Worm (Caenorhabditis elegans) whole organism, L1 larva: Measurements from ENCODE around the gene D1054.8.
A peak's percentile ranks its signal among the peaks of the same experiment; 100 is the strongest.

Source experiments
- C16A3.4 ChIP-seq: fragments of 150-350 bp; optimal IDR thresholded peaks from 2 replicates; lab custom pipeline; 2014; ENCODE audit warnings: missing biosample characterization, missing genetic modification characterization
- C34B4.2 ChIP-seq: sonication (generic microtip); optimal IDR thresholded peaks from 2 replicates; lab custom pipeline; 2017; ENCODE audit warnings: mild to moderate bottlenecking, missing genetic modification characterization, missing compliant biosample characterization
- F16B12.6 ChIP-seq: fragments of 150-350 bp; optimal IDR thresholded peaks from 2 replicates; lab custom pipeline; 2014; ENCODE audit warnings: missing biosample characterization, missing genetic modification characterization
- aha-1 ChIP-seq: fragments of 150-350 bp; optimal IDR thresholded peaks from 2 replicates; lab custom pipeline; 2014; ENCODE audit warnings: missing biosample characterization, missing genetic modification characterization
- alr-1 ChIP-seq: fragments of 200-800 bp; sonication (Bioruptor generic); optimal IDR thresholded peaks from 2 replicates; lab custom pipeline; 2018; ENCODE audit warnings: borderline replicate concordance, mild to moderate bottlenecking, missing genetic modification characterization, missing compliant biosample characterization
- ama-1 ChIP-seq: fragments of 150-350 bp; optimal IDR thresholded peaks from 2 replicates; lab custom pipeline; 2014
- ceh-63 ChIP-seq: fragments of 200-800 bp; sonication (Bioruptor generic); optimal IDR thresholded peaks from 2 replicates; lab custom pipeline; 2018; ENCODE audit warnings: mild to moderate bottlenecking, missing genetic modification characterization, missing compliant biosample characterization
- ceh-8 ChIP-seq: fragments of 200-800 bp; sonication (Bioruptor generic); optimal IDR thresholded peaks from 2 replicates; lab custom pipeline; 2018; ENCODE audit warnings: mild to moderate bottlenecking, missing genetic modification characterization, moderate library complexity, missing compliant biosample characterization
- ceh-82 ChIP-seq, 3 experiments: fragments of 150-350 bp in 1 of 3; sonication (generic microtip) in 2 of 3; optimal IDR thresholded peaks; 2 replicates each; lab custom pipeline; 2014 to 2017; ENCODE audit warnings: missing biosample characterization in 3 of 3, missing genetic modification characterization in 3 of 3
- ceh-88 ChIP-seq: fragments of 200-800 bp; sonication (Bioruptor generic); IDR thresholded peaks from 2 replicates; pipeline ENCODE4 v1.3.6; 2022; ENCODE audit warnings: missing genetic modification characterization, missing compliant biosample characterization
- ces-1 ChIP-seq: fragments of 150-350 bp; optimal IDR thresholded peaks from 2 replicates; lab custom pipeline; 2014; ENCODE audit warnings: missing biosample characterization, missing genetic modification reagents, missing genetic modification characterization
- dpl-1 ChIP-seq, 3 experiments: fragments of 150-350 bp in 2 of 3; sonication (generic microtip) in 1 of 3; optimal IDR thresholded peaks; 2 replicates each; lab custom pipeline; 2014 to 2017; ENCODE audit warnings: missing biosample characterization in 3 of 3, missing genetic modification characterization in 3 of 3, missing genetic modification reagents in 3 of 3
- dsc-1 ChIP-seq: sonication (generic microtip); optimal IDR thresholded peaks from 2 replicates; lab custom pipeline; 2016; ENCODE audit warnings: mild to moderate bottlenecking, missing genetic modification characterization, missing compliant biosample characterization
- efl-1 ChIP-seq, 4 experiments: fragments of 150-350 bp; optimal IDR thresholded peaks in 3 of 4; peaks in 1 of 4; 1 replicate in 1 of 4; 2 replicates in 3 of 4; lab custom pipeline; 2014; ENCODE audit warnings: missing biosample characterization in 2 of 4, missing genetic modification characterization in 2 of 4, missing genetic modification reagents in 2 of 4
- efl-3 ChIP-seq: fragments of 200-800 bp; sonication (Bioruptor generic); optimal IDR thresholded peaks from 2 replicates; lab custom pipeline; 2018; ENCODE audit warnings: mild to moderate bottlenecking, missing genetic modification characterization, missing compliant biosample characterization
- elt-2 ChIP-seq: sonication (generic microtip); optimal IDR thresholded peaks from 2 replicates; lab custom pipeline; 2016; ENCODE audit warnings: missing genetic modification characterization, mild to moderate bottlenecking, inconsistent platforms, missing compliant biosample characterization, missing genetic modification reagents
- elt-3 ChIP-seq, 6 experiments: fragments of 150-350 bp in 1 of 6; sonication (generic microtip); optimal IDR thresholded peaks; 2 replicates each; lab custom pipeline; 2017 to 2018; ENCODE audit warnings: missing biosample characterization in 6 of 6, missing genetic modification characterization in 6 of 6, inconsistent platforms in 1 of 6
- fkh-10 ChIP-seq: sonication (generic microtip); optimal IDR thresholded peaks from 2 replicates; lab custom pipeline; 2017; ENCODE audit warnings: missing biosample characterization, missing genetic modification reagents, missing genetic modification characterization
- fkh-8 ChIP-seq: sonication (generic microtip); optimal IDR thresholded peaks from 2 replicates; lab custom pipeline; 2016; ENCODE audit warnings: mild to moderate bottlenecking, missing genetic modification characterization, missing compliant biosample characterization
- hlh-4 ChIP-seq: sonication (generic microtip); optimal IDR thresholded peaks from 2 replicates; lab custom pipeline; 2016; ENCODE audit warnings: mild to moderate bottlenecking, missing genetic modification characterization, missing compliant biosample characterization
- irx-1 ChIP-seq: sonication (generic microtip); optimal IDR thresholded peaks from 2 replicates; lab custom pipeline; 2016; ENCODE audit warnings: missing genetic modification characterization, missing compliant biosample characterization
- jun-1 ChIP-seq: fragments of 150-350 bp; optimal IDR thresholded peaks from 2 replicates; lab custom pipeline; 2014; ENCODE audit warnings: missing biosample characterization, missing genetic modification reagents, missing genetic modification characterization
- lin-13 ChIP-seq: fragments of 150-350 bp; optimal IDR thresholded peaks from 2 replicates; lab custom pipeline; 2014; ENCODE audit warnings: missing biosample characterization, missing genetic modification reagents, missing genetic modification characterization
- lin-14 ChIP-seq: fragments of 200-800 bp; sonication (Bioruptor generic); optimal IDR thresholded peaks from 2 replicates; lab custom pipeline; 2018; ENCODE audit warnings: mild to moderate bottlenecking, missing genetic modification characterization, moderate library complexity, missing compliant biosample characterization
- lin-35 ChIP-seq, 2 experiments: fragments of 150-350 bp; optimal IDR thresholded peaks; 2 replicates each; lab custom pipeline; 2014; ENCODE audit warnings: missing biosample characterization in 2 of 2, missing genetic modification characterization in 2 of 2, missing genetic modification reagents in 2 of 2
- lin-39 ChIP-seq: fragments of 150-350 bp; optimal IDR thresholded peaks from 2 replicates; lab custom pipeline; 2014; ENCODE audit warnings: missing biosample characterization, missing genetic modification reagents, missing genetic modification characterization
- lsy-2 ChIP-seq, 2 experiments: fragments of 150-350 bp; optimal IDR thresholded peaks; 2 replicates each; lab custom pipeline; 2014; ENCODE audit warnings: missing biosample characterization in 2 of 2, missing genetic modification characterization in 2 of 2
- mab-9 ChIP-seq: fragments of 200-800 bp; sonication (Bioruptor generic); IDR thresholded peaks from 2 replicates; pipeline ENCODE4 v1.3.6; 2022; ENCODE audit warnings: missing genetic modification reagents, missing genetic modification characterization, missing compliant biosample characterization
- mef-2 ChIP-seq: fragments of 150-350 bp; optimal IDR thresholded peaks from 2 replicates; lab custom pipeline; 2014; ENCODE audit warnings: missing biosample characterization, missing genetic modification characterization
- nhr-11 ChIP-seq: fragments of 150-350 bp; optimal IDR thresholded peaks from 2 replicates; lab custom pipeline; 2014; ENCODE audit warnings: missing biosample characterization, missing genetic modification characterization
- nhr-12 ChIP-seq: sonication (generic microtip); optimal IDR thresholded peaks from 2 replicates; lab custom pipeline; 2017; ENCODE audit warnings: missing biosample characterization, missing genetic modification characterization
- nhr-20 ChIP-seq: sonication (generic microtip); optimal IDR thresholded peaks from 2 replicates; lab custom pipeline; 2016; ENCODE audit warnings: mild to moderate bottlenecking, missing genetic modification characterization, missing compliant biosample characterization
- nhr-237 ChIP-seq: fragments of 150-350 bp; optimal IDR thresholded peaks from 2 replicates; lab custom pipeline; 2014; ENCODE audit warnings: missing biosample characterization, missing genetic modification characterization
- nhr-28 ChIP-seq: fragments of 150-350 bp; optimal IDR thresholded peaks from 2 replicates; lab custom pipeline; 2014; ENCODE audit warnings: missing biosample characterization, missing genetic modification characterization
- nhr-47 ChIP-seq: sonication (generic microtip); optimal IDR thresholded peaks from 2 replicates; lab custom pipeline; 2016; ENCODE audit warnings: mild to moderate bottlenecking, missing genetic modification characterization, moderate library complexity, missing compliant biosample characterization
- nhr-71 ChIP-seq: sonication (generic microtip); optimal IDR thresholded peaks from 2 replicates; lab custom pipeline; 2016; ENCODE audit warnings: mild to moderate bottlenecking, missing genetic modification characterization, moderate library complexity, missing compliant biosample characterization
- nhr-77 ChIP-seq: fragments of 150-350 bp; optimal IDR thresholded peaks from 2 replicates; lab custom pipeline; 2014; ENCODE audit warnings: missing biosample characterization, missing genetic modification characterization
- nhr-85 ChIP-seq: sonication (generic microtip); peaks from one replicate; lab custom pipeline; 2016; ENCODE audit warnings: missing genetic modification characterization, inconsistent platforms, missing compliant biosample characterization
- nhr-90 ChIP-seq: sonication (generic microtip); optimal IDR thresholded peaks from 2 replicates; lab custom pipeline; 2016; ENCODE audit warnings: mild to moderate bottlenecking, missing genetic modification characterization, missing compliant biosample characterization; ENCODE audit not compliant: poor library complexity
- pax-3 ChIP-seq: fragments of 200-800 bp; sonication (Bioruptor generic); optimal IDR thresholded peaks from 2 replicates; lab custom pipeline; 2018; ENCODE audit warnings: mild to moderate bottlenecking, missing genetic modification characterization, moderate library complexity, missing compliant biosample characterization
- pqm-1 ChIP-seq: sonication (generic microtip); optimal IDR thresholded peaks from 3 replicates; lab custom pipeline; 2017; ENCODE audit warnings: missing biosample characterization, missing genetic modification characterization
- rnt-1 ChIP-seq: sonication (generic microtip); optimal IDR thresholded peaks from 2 replicates; lab custom pipeline; 2016; ENCODE audit warnings: mild to moderate bottlenecking, missing genetic modification characterization, moderate library complexity, missing compliant biosample characterization
- skn-1 ChIP-seq: fragments of 150-350 bp; optimal IDR thresholded peaks from 2 replicates; lab custom pipeline; 2014; ENCODE audit warnings: missing biosample characterization, missing genetic modification characterization
- snpc-4 ChIP-seq: fragments of 150-350 bp; optimal IDR thresholded peaks from 2 replicates; lab custom pipeline; 2014; ENCODE audit warnings: missing biosample characterization, missing genetic modification characterization
- sox-4 ChIP-seq: sonication (generic microtip); optimal IDR thresholded peaks from 2 replicates; lab custom pipeline; 2016; ENCODE audit warnings: missing genetic modification characterization, missing compliant biosample characterization
- sup-37 ChIP-seq: fragments of 200-800 bp; sonication (Bioruptor generic); optimal IDR thresholded peaks from 2 replicates; lab custom pipeline; 2018; ENCODE audit warnings: mild to moderate bottlenecking, missing genetic modification characterization, missing compliant biosample characterization
- swsn-7 ChIP-seq: sonication (generic microtip); optimal IDR thresholded peaks from 2 replicates; lab custom pipeline; 2016; ENCODE audit warnings: missing genetic modification characterization, missing compliant biosample characterization
- tlp-1 ChIP-seq: fragments of 150-350 bp; optimal IDR thresholded peaks from 2 replicates; lab custom pipeline; 2014; ENCODE audit warnings: missing biosample characterization, missing genetic modification characterization
- unc-30 ChIP-seq: sonication (generic microtip); optimal IDR thresholded peaks from 2 replicates; lab custom pipeline; 2017; ENCODE audit warnings: missing biosample characterization, missing genetic modification characterization
- vab-15 ChIP-seq: sonication (generic microtip); optimal IDR thresholded peaks from 2 replicates; lab custom pipeline; 2017; ENCODE audit warnings: missing genotype, mild to moderate bottlenecking, missing genetic modification characterization, missing compliant biosample characterization
- xbp-1 ChIP-seq: sonication (generic microtip); optimal IDR thresholded peaks from 2 replicates; lab custom pipeline; 2016; ENCODE audit warnings: missing genetic modification characterization, missing compliant biosample characterization
- zag-1 ChIP-seq: fragments of 150-350 bp; optimal IDR thresholded peaks from 2 replicates; lab custom pipeline; 2014; ENCODE audit warnings: missing biosample characterization, missing genetic modification characterization
- zip-4 ChIP-seq: fragments of 200-800 bp; sonication (Bioruptor generic); optimal IDR thresholded peaks from 2 replicates; lab custom pipeline; 2018; ENCODE audit warnings: mild to moderate bottlenecking, missing genetic modification characterization, moderate library complexity, missing compliant biosample characterization
- ztf-4 ChIP-seq: fragments of 150-350 bp; optimal IDR thresholded peaks from 2 replicates; lab custom pipeline; 2014; ENCODE audit warnings: missing biosample characterization, missing genetic modification characterization

The D1054.8 gene

ce11 chrV:10757128-10757527 lies 27.0 kb upstream of the D1054.8 start:
- TF ChIP-seq lin-39 (tag; lab: Kevin White, UChicago) (no peak), elt-2 (tag; lab: Kevin White, UChicago) (no peak), zip-4 (GFP tag; lab: Kevin White, UChicago) (peak; percentile 11), nhr-20 (tag; lab: Kevin White, UChicago) (peak; percentile 50), F16B12.6 (tag; lab: Kevin White, UChicago) (no peak), C16A3.4 (tag; lab: Kevin White, UChicago) (no peak), alr-1 (tag; lab: Kevin White, UChicago) (no peak), lin-14 (GFP tag; lab: Kevin White, UChicago) (peak; percentile 86), zag-1 (tag; lab: Kevin White, UChicago) (no peak), lsy-2 (tag; optimal IDR thresholded peaks at IDR 0.05; lab: Kevin White, UChicago) (no peak), C34B4.2 (no peak), xbp-1 (tag; lab: Kevin White, UChicago) (peak; percentile 39), elt-3 (tag; optimal IDR thresholded peaks at IDR 0.05; lab: Kevin White, UChicago) (peak in 2 of 6 experiments; percentile 15 to 79), ceh-88 (no peak), lin-13 (GFP tag; lab: Kevin White, UChicago) (no peak), ces-1 (GFP tag; lab: Kevin White, UChicago) (no peak), efl-3 (GFP tag; lab: Kevin White, UChicago) (no peak), mef-2 (tag; lab: Kevin White, UChicago) (no peak), dsc-1 (tag; lab: Kevin White, UChicago) (no peak), nhr-11 (no peak), nhr-28 (tag; lab: Kevin White, UChicago) (no peak), nhr-85 (tag; lab: Kevin White, UChicago) (peak; percentile 89), nhr-71 (tag; lab: Kevin White, UChicago) (peak; percentile 45), vab-15 (tag; lab: Kevin White, UChicago) (no peak), dpl-1 (GFP tag; optimal IDR thresholded peaks at IDR 0.05; lab: Kevin White, UChicago) (no peak), nhr-237 (no peak), nhr-90 (tag; lab: Kevin White, UChicago) (no peak), efl-1 (optimal IDR thresholded peaks at IDR 0.05; lab: Kevin White, UChicago) (no peak), efl-1 (GFP tag; optimal IDR thresholded peaks at IDR 0.05 in 1 of 2; lab: Kevin White, UChicago) (no peak), nhr-47 (no peak), sox-4 (tag; lab: Kevin White, UChicago) (no peak), ama-1 (no peak), hlh-4 (no peak), fkh-10 (no peak), rnt-1 (no peak), ceh-8 (no peak), nhr-77 (no peak), tlp-1 (tag; lab: Kevin White, UChicago) (no peak), jun-1 (no peak), unc-30 (no peak), sup-37 (GFP tag; lab: Kevin White, UChicago) (no peak), snpc-4 (no peak), mab-9 (GFP tag; lab: Robert Waterston, UW) (no peak), nhr-12 (tag; lab: Kevin White, UChicago) (no peak), lin-35 (GFP tag; optimal IDR thresholded peaks at IDR 0.05; lab: Kevin White, UChicago) (peak in 1 of 2 experiments; percentile 12), swsn-7 (no peak), fkh-8 (tag; lab: Kevin White, UChicago) (no peak), pax-3 (tag; lab: Kevin White, UChicago) (no peak), irx-1 (tag; lab: Kevin White, UChicago) (no peak), ceh-82 (tag; optimal IDR thresholded peaks at IDR 0.05; lab: Kevin White, UChicago) (no peak), pqm-1 (no peak), ztf-4 (no peak), ceh-63 (GFP tag; lab: Kevin White, UChicago) (no peak), aha-1 (tag; lab: Kevin White, UChicago) (no peak), skn-1 (tag; lab: Kevin White, UChicago) (peak; percentile 40)
